Worm (Caenorhabditis elegans) whole organism, L2 larva: ENCODE measurements around the gene sma-1.

Experiments
- blmp-1 ChIP-seq: sonication (generic microtip); optimal IDR thresholded peaks from 2 replicates; lab custom pipeline; 2017; ENCODE audit warnings: missing genetic modification characterization, mild to moderate bottlenecking, missing compliant biosample characterization, antibody characterized with exemption, moderate library complexity; ENCODE audit not compliant: insufficient read depth
- elt-3 ChIP-seq: sonication (generic microtip); optimal IDR thresholded peaks from 2 replicates; lab custom pipeline; 2017; ENCODE audit warnings: missing biosample characterization, missing genetic modification characterization
- mab-5 ChIP-seq: fragments of 150-350 bp; optimal IDR thresholded peaks from 2 replicates; lab custom pipeline; 2014; ENCODE audit warnings: missing biosample characterization, missing genetic modification characterization
- nhr-12 ChIP-seq: fragments of 150-350 bp; optimal IDR thresholded peaks from 2 replicates; lab custom pipeline; 2014; ENCODE audit warnings: missing biosample characterization, missing genetic modification characterization
- nhr-129 ChIP-seq: fragments of 150-350 bp; optimal IDR thresholded peaks from 2 replicates; lab custom pipeline; 2014; ENCODE audit warnings: missing biosample characterization, missing genetic modification characterization
- nhr-237 ChIP-seq: fragments of 150-350 bp; optimal IDR thresholded peaks from 2 replicates; lab custom pipeline; 2014; ENCODE audit warnings: missing biosample characterization, missing genetic modification characterization
- zag-1 ChIP-seq: fragments of 150-350 bp; optimal IDR thresholded peaks from 2 replicates; lab custom pipeline; 2014; ENCODE audit warnings: missing biosample characterization, missing genetic modification characterization

- TF ChIP-seq blmp-1 (tag; lab: Kevin White, UChicago) (no peak), nhr-129 (tag; lab: Kevin White, UChicago) (no peak), elt-3 (tag; lab: Kevin White, UChicago) (no peak), zag-1 (tag; lab: Kevin White, UChicago) (no peak), nhr-237 (tag; lab: Kevin White, UChicago) (no peak), nhr-12 (tag; lab: Kevin White, UChicago) (no peak), mab-5 (tag; lab: Kevin White, UChicago) (no peak)
These were observed 61.6 kb downstream of the sma-1 start for ce11 chrV:11960831-11961190.
